Worm (Caenorhabditis elegans) whole organism, L4 larva: ENCODE data around the gene emc-2.

Source experiments
- R02D3.7 ChIP-seq: fragments of 150-350 bp; sonication (generic microtip); optimal IDR thresholded peaks from 3 replicates; lab custom pipeline; 2014; ENCODE audit warnings: missing biosample characterization, missing genetic modification characterization
- Y5F2A.4 ChIP-seq: fragments of 200-800 bp; sonication (Bioruptor generic); optimal IDR thresholded peaks from 2 replicates; lab custom pipeline; 2018; ENCODE audit warnings: mild to moderate bottlenecking, missing genetic modification characterization, missing compliant biosample characterization
- daf-16 ChIP-seq, 3 experiments: sonication (generic microtip); optimal IDR thresholded peaks; 2 replicates each; lab custom pipeline; 2016 to 2017; ENCODE audit warnings: missing genetic modification characterization in 3 of 3, missing genetic modification reagents in 3 of 3, mild to moderate bottlenecking in 2 of 3, missing compliant biosample characterization in 2 of 3, missing biosample characterization in 1 of 3, moderate library complexity in 1 of 3
- gei-8 ChIP-seq: fragments of 200-800 bp; sonication (Bioruptor generic); optimal IDR thresholded peaks from 2 replicates; lab custom pipeline; 2018; ENCODE audit warnings: mild to moderate bottlenecking, missing genetic modification characterization, missing compliant biosample characterization
- hlh-11 ChIP-seq: fragments of 200-800 bp; sonication (Bioruptor generic); optimal IDR thresholded peaks from 2 replicates; lab custom pipeline; 2018; ENCODE audit warnings: mild to moderate bottlenecking, missing genetic modification characterization, missing compliant biosample characterization
- jun-1 ChIP-seq: fragments of 150-350 bp; optimal IDR thresholded peaks from 2 replicates; lab custom pipeline; 2014; ENCODE audit warnings: missing biosample characterization, missing genetic modification reagents, missing genetic modification characterization
- mdl-1 ChIP-seq, 2 experiments: fragments of 150-350 bp in 1 of 2; sonication (generic microtip) in 1 of 2; optimal IDR thresholded peaks; 2 replicates each; lab custom pipeline; 2014 to 2017; ENCODE audit warnings: missing biosample characterization in 2 of 2, missing genetic modification characterization in 2 of 2
- nhr-111 ChIP-seq: fragments of 200-800 bp; sonication (Bioruptor generic); optimal IDR thresholded peaks from 2 replicates; lab custom pipeline; 2018; ENCODE audit warnings: mild to moderate bottlenecking, missing genetic modification characterization, missing compliant biosample characterization
- nhr-42 ChIP-seq: fragments of 200-800 bp; sonication (Bioruptor generic); IDR thresholded peaks from 2 replicates; pipeline ENCODE4 v1.3.6; 2022; ENCODE audit warnings: missing genetic modification characterization, missing compliant biosample characterization
- nhr-77 ChIP-seq: fragments of 150-350 bp; optimal IDR thresholded peaks from 2 replicates; lab custom pipeline; 2014; ENCODE audit warnings: missing biosample characterization, missing genetic modification characterization
- snpc-4 ChIP-seq: fragments of 150-350 bp; optimal IDR thresholded peaks from 2 replicates; lab custom pipeline; 2014; ENCODE audit warnings: missing biosample characterization, missing genetic modification characterization
- zfp-2 ChIP-seq: sonication (generic microtip); optimal IDR thresholded peaks from 2 replicates; lab custom pipeline; 2016; ENCODE audit warnings: mild to moderate bottlenecking, missing genetic modification characterization, missing compliant biosample characterization

- TF ChIP-seq zfp-2 (tag; lab: Kevin White, UChicago) (no peak), R02D3.7 (tag; lab: Kevin White, UChicago) (no peak), nhr-42 (GFP tag; lab: Robert Waterston, UW) (no peak), nhr-77 (tag; lab: Kevin White, UChicago) (no peak), gei-8 (GFP tag; lab: Kevin White, UChicago) (no peak), nhr-111 (GFP tag; lab: Kevin White, UChicago) (no peak), jun-1 (tag; lab: Kevin White, UChicago) (no peak), snpc-4 (tag; lab: Kevin White, UChicago) (no peak), daf-16 (GFP tag; optimal IDR thresholded peaks at IDR 0.05; lab: Kevin White, UChicago) (no peak), daf-16 (tag; optimal IDR thresholded peaks at IDR 0.05; lab: Kevin White, UChicago) (no peak), mdl-1 (tag; optimal IDR thresholded peaks at IDR 0.05; lab: Kevin White, UChicago) (no peak), Y5F2A.4 (GFP tag; lab: Kevin White, UChicago) (no peak), hlh-11 (tag; lab: Kevin White, UChicago) (no peak)
Observed at ce11 chrII:1355480-1355879, 49.5 kb upstream of the emc-2 start, which contains the start of gene C13A10.1.
